Fruit fly (Drosophila melanogaster) whole organism, prepupa: ENCODE measurements around the gene hyx.

Source experiments
- Blimp-1 ChIP-seq: fragments of 200-800 bp; sonication (Bioruptor generic); optimal IDR thresholded peaks from 3 replicates; lab custom pipeline; 2017; ENCODE audit warnings: missing biosample characterization, missing genetic modification characterization, mild to moderate bottlenecking, moderate library complexity, missing genetic modification reagents
- CG10669 ChIP-seq: fragments of 200-800 bp; sonication (Bioruptor generic); optimal IDR thresholded peaks from 3 replicates; lab custom pipeline; 2018; ENCODE audit warnings: missing biosample characterization, mild to moderate bottlenecking, missing genetic modification characterization, moderate library complexity
- CG11294 ChIP-seq: fragments of 200-800 bp; sonication (Bioruptor generic); IDR thresholded peaks from 2 replicates; pipeline ENCODE4 v1.3.6; 2022; ENCODE audit warnings: missing biosample characterization, missing genetic modification characterization
- CG11762 ChIP-seq: fragments of 200-800 bp; sonication (Bioruptor generic); optimal IDR thresholded peaks from 3 replicates; lab custom pipeline; 2016; ENCODE audit warnings: missing biosample characterization, missing genetic modification characterization; ENCODE audit not compliant: insufficient read depth
- CG11902 ChIP-seq: fragments of 200-800 bp; sonication (Bioruptor generic); optimal IDR thresholded peaks from 3 replicates; lab custom pipeline; 2016; ENCODE audit warnings: missing biosample characterization, missing genetic modification characterization
- CG15336 ChIP-seq: fragments of 200-800 bp; sonication (Bioruptor generic); IDR thresholded peaks from 2 replicates; pipeline ENCODE4 v1.3.6; 2022; ENCODE audit warnings: missing biosample characterization, missing genetic modification characterization
- CG3032 ChIP-seq: fragments of 200-800 bp; optimal IDR thresholded peaks from 2 replicates; lab custom pipeline; 2019; ENCODE audit warnings: missing biosample characterization, mild to moderate bottlenecking, missing genetic modification characterization, moderate library complexity
- CG31627 ChIP-seq: fragments of 200-800 bp; sonication (Bioruptor generic); optimal IDR thresholded peaks from 3 replicates; lab custom pipeline; 2016; ENCODE audit warnings: missing biosample characterization, missing genetic modification characterization
- CG34406 ChIP-seq: fragments of 200-800 bp; sonication (Bioruptor generic); optimal IDR thresholded peaks from 3 replicates; lab custom pipeline; 2016; ENCODE audit warnings: missing biosample characterization, missing genetic modification characterization
- CG3919 ChIP-seq: fragments of 200-800 bp; sonication (Bioruptor generic); optimal IDR thresholded peaks from 3 replicates; lab custom pipeline; 2016; ENCODE audit warnings: missing biosample characterization, missing genetic modification characterization
- CG4318 ChIP-seq: fragments of 200-800 bp; sonication (Bioruptor generic); optimal IDR thresholded peaks from 3 replicates; lab custom pipeline; 2017; ENCODE audit warnings: missing biosample characterization, mild to moderate bottlenecking, missing genetic modification characterization
- CG6163 ChIP-seq: fragments of 200-800 bp; sonication (Bioruptor generic); IDR thresholded peaks from 3 replicates; pipeline ENCODE4 v1.3.6; 2022; ENCODE audit warnings: missing biosample characterization, missing genetic modification characterization
- CG6276 ChIP-seq: fragments of 200-800 bp; sonication (Bioruptor generic); optimal IDR thresholded peaks from 2 replicates; lab custom pipeline; 2017; ENCODE audit warnings: missing biosample characterization, mild to moderate bottlenecking, missing genetic modification characterization
- CG6792 ChIP-seq: fragments of 200-800 bp; sonication (Bioruptor generic); optimal IDR thresholded peaks from 3 replicates; lab custom pipeline; 2016; ENCODE audit warnings: missing biosample characterization, missing genetic modification characterization
- CG6808 ChIP-seq: fragments of 200-800 bp; sonication (Bioruptor generic); optimal IDR thresholded peaks from 3 replicates; lab custom pipeline; 2017; ENCODE audit warnings: missing biosample characterization, missing genetic modification characterization, mild to moderate bottlenecking, moderate library complexity, missing genetic modification reagents
- CG7368 ChIP-seq: fragments of 200-800 bp; sonication (Bioruptor generic); optimal IDR thresholded peaks from 3 replicates; lab custom pipeline; 2016; ENCODE audit warnings: missing biosample characterization, missing genetic modification characterization
- CG8119 ChIP-seq: fragments of 200-800 bp; sonication (Bioruptor generic); IDR thresholded peaks from 3 replicates; pipeline ENCODE4 v1.3.6; 2022; ENCODE audit warnings: missing biosample characterization, missing genetic modification characterization
- CG9139 ChIP-seq: fragments of 200-800 bp; sonication (Bioruptor generic); optimal IDR thresholded peaks from 3 replicates; lab custom pipeline; 2017; ENCODE audit warnings: missing biosample characterization, mild to moderate bottlenecking, missing genetic modification characterization
- Eip75B ChIP-seq: fragments of 200-800 bp; sonication (Bioruptor generic); optimal IDR thresholded peaks from 3 replicates; lab custom pipeline; 2016; ENCODE audit warnings: missing biosample characterization, missing genetic modification characterization
- Eip78C ChIP-seq: fragments of 200-800 bp; sonication (Bioruptor generic); peaks from one replicate; lab custom pipeline; 2016; ENCODE audit warnings: missing biosample characterization, missing genetic modification characterization
- Eip93F ChIP-seq: fragments of 200-800 bp; sonication (Bioruptor generic); optimal IDR thresholded peaks from 2 replicates; lab custom pipeline; 2016; ENCODE audit warnings: missing biosample characterization, mild to moderate bottlenecking, missing genetic modification characterization
- Ets21C ChIP-seq: fragments of 200-800 bp; sonication (Bioruptor generic); optimal IDR thresholded peaks from 3 replicates; lab custom pipeline; 2016; ENCODE audit warnings: missing biosample characterization, missing genetic modification characterization
- Ets96B ChIP-seq: fragments of 200-800 bp; optimal IDR thresholded peaks from 2 replicates; lab custom pipeline; 2019; ENCODE audit warnings: missing biosample characterization, mild to moderate bottlenecking, missing genetic modification characterization, moderate library complexity
- Gug ChIP-seq: fragments of 200-800 bp; sonication (Bioruptor generic); IDR thresholded peaks from 2 replicates; pipeline ENCODE4 v1.3.6; 2022; ENCODE audit warnings: missing biosample characterization, missing genetic modification characterization
- Hr38 ChIP-seq: sonication (Bioruptor generic); optimal IDR thresholded peaks from 2 replicates; lab custom pipeline; 2016; ENCODE audit warnings: missing biosample characterization, missing genetic modification characterization
- Hr4 ChIP-seq: fragments of 200-800 bp; sonication (Bioruptor generic); optimal IDR thresholded peaks from 3 replicates; lab custom pipeline; 2016; ENCODE audit warnings: missing biosample characterization, missing genetic modification characterization
- Lpt ChIP-seq: fragments of 200-800 bp; sonication (Bioruptor generic); optimal IDR thresholded peaks from 3 replicates; lab custom pipeline; 2016; ENCODE audit warnings: missing biosample characterization, missing genetic modification characterization
- Met ChIP-seq: fragments of 200-800 bp; sonication (Bioruptor generic); optimal IDR thresholded peaks from 3 replicates; lab custom pipeline; 2016; ENCODE audit warnings: missing biosample characterization, missing genetic modification characterization
- OdsH ChIP-seq: fragments of 200-800 bp; sonication (Bioruptor generic); optimal IDR thresholded peaks from 3 replicates; lab custom pipeline; 2016; ENCODE audit warnings: missing biosample characterization, missing genetic modification characterization
- Smox ChIP-seq: fragments of 200-800 bp; sonication (Bioruptor generic); optimal IDR thresholded peaks from 3 replicates; lab custom pipeline; 2016; ENCODE audit warnings: missing biosample characterization, missing genetic modification characterization
- Sox102F ChIP-seq: fragments of 200-800 bp; sonication (Bioruptor generic); optimal IDR thresholded peaks from 2 replicates; lab custom pipeline; 2016; ENCODE audit warnings: missing biosample characterization, mild to moderate bottlenecking, missing genetic modification characterization
- acj6 ChIP-seq: fragments of 200-800 bp; sonication (Bioruptor generic); optimal IDR thresholded peaks from 3 replicates; lab custom pipeline; 2016; ENCODE audit warnings: missing biosample characterization, missing genetic modification characterization
- cyc ChIP-seq: fragments of 200-800 bp; sonication (Bioruptor generic); optimal IDR thresholded peaks from 3 replicates; lab custom pipeline; 2016; ENCODE audit warnings: missing biosample characterization, missing genetic modification characterization
- dac ChIP-seq: fragments of 200-800 bp; sonication (Bioruptor generic); optimal IDR thresholded peaks from 2 replicates; lab custom pipeline; 2017; ENCODE audit warnings: missing biosample characterization, mild to moderate bottlenecking, missing genetic modification characterization
- eg ChIP-seq: fragments of 200-800 bp; sonication (Bioruptor generic); IDR thresholded peaks from 3 replicates; pipeline ENCODE4 v1.3.6; 2022; ENCODE audit warnings: missing biosample characterization, missing genetic modification characterization
- esn ChIP-seq: fragments of 200-800 bp; sonication (Bioruptor generic); optimal IDR thresholded peaks from 2 replicates; lab custom pipeline; 2016; ENCODE audit warnings: missing biosample characterization, mild to moderate bottlenecking, missing genetic modification characterization, moderate library complexity
- fd85E ChIP-seq: fragments of 200-800 bp; sonication (Bioruptor generic); optimal IDR thresholded peaks from 3 replicates; lab custom pipeline; 2016; ENCODE audit warnings: missing biosample characterization, missing genetic modification characterization
- lz ChIP-seq: fragments of 200-800 bp; sonication (Bioruptor generic); optimal IDR thresholded peaks from 3 replicates; lab custom pipeline; 2016; ENCODE audit warnings: missing biosample characterization, missing genetic modification characterization
- net ChIP-seq: fragments of 200-800 bp; sonication (Bioruptor generic); optimal IDR thresholded peaks from 3 replicates; lab custom pipeline; 2016; ENCODE audit warnings: missing biosample characterization, missing genetic modification characterization
- pdm3 ChIP-seq: fragments of 200-800 bp; sonication (Bioruptor generic); optimal IDR thresholded peaks from 3 replicates; lab custom pipeline; 2016; ENCODE audit warnings: missing biosample characterization, missing genetic modification characterization
- salr ChIP-seq, 2 experiments: fragments of 200-800 bp; sonication (Bioruptor generic); optimal IDR thresholded peaks; 3 replicates each; lab custom pipeline; 2016 to 2018; ENCODE audit warnings: missing biosample characterization in 2 of 2, missing genetic modification characterization in 2 of 2, mild to moderate bottlenecking in 1 of 2
- ss ChIP-seq, 2 experiments: fragments of 200-800 bp; sonication (Bioruptor generic); optimal IDR thresholded peaks; 2 replicates in 1 of 2; 3 replicates in 1 of 2; lab custom pipeline; 2017 to 2018; ENCODE audit warnings: mild to moderate bottlenecking in 2 of 2, missing biosample characterization in 2 of 2, missing genetic modification characterization in 2 of 2, moderate library complexity in 1 of 2
- svp ChIP-seq: fragments of 200-800 bp; sonication (Bioruptor generic); peaks from one replicate; lab custom pipeline; 2016; ENCODE audit warnings: missing biosample characterization, missing genetic modification characterization
- topi ChIP-seq: fragments of 200-800 bp; sonication (Bioruptor generic); optimal IDR thresholded peaks from 3 replicates; lab custom pipeline; 2016; ENCODE audit warnings: missing biosample characterization, missing genetic modification characterization

The hyx gene

DNA sequence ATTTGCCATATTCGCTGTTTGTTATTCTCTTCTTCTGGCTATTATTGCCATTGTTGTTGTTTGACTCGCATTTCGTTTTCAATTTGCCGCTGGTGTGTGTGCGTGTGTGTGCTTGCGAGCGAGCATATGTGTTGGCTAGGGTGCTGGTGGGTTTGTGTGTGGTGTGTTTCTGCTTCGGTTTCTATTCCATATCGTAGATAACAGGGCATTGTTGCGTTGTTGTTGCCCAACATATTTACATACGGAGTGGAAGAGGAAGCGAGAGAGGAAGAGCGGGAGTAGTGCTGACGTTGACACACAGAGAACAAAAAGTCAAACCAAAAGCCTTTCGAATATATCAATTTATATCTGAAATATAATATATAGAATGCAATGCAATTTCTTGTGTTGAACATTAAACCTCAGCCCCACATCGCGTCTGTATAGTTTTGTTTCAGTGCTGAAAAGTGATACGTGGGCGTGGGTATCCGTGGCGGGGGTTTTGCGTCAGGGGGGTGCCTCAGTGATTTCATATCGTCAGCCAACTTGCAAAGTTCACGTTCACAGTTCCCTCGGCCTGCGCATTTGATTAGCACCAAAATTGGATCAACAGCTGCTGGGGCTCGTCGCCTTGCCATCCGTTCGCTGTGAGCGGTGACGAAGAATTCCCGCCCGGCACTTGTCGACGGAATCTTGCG lies 16.0 kb downstream of the hyx start (continued):
- TF ChIP-seq cyc (GFP tag; lab: Kevin White, UChicago) = peak; percentile 3
- no peak for TF ChIP-seq Blimp-1 (GFP tag; lab: Kevin White, UChicago)
- TF ChIP-seq CG15336 (GFP tag; lab: Robert Waterston, UW) = no peak
- peak; percentile 25 for TF ChIP-seq CG34406
- peak; percentile 42 for TF ChIP-seq CG4318 (GFP tag; lab: Kevin White, UChicago)
- no peak for TF ChIP-seq Smox
- TF ChIP-seq Lpt (GFP tag; lab: Kevin White, UChicago) = peak; percentile 52
- TF ChIP-seq Sox102F (GFP tag; lab: Kevin White, UChicago) = no peak
- peak; percentile 49 for TF ChIP-seq CG3919 (GFP tag; lab: Kevin White, UChicago)
- peak; percentile 29 for TF ChIP-seq Ets96B (tag; lab: Kevin White, UChicago)
- no peak for TF ChIP-seq Ets21C (GFP tag; lab: Kevin White, UChicago)
- TF ChIP-seq ss (GFP tag; optimal IDR thresholded peaks at IDR 0.05; lab: Kevin White, UChicago) = peak in 1 of 2 experiments; percentile 24
- TF ChIP-seq CG6808 (GFP tag; lab: Kevin White, UChicago) = peak; percentile 20
- TF ChIP-seq CG11294 (GFP tag; lab: Robert Waterston, UW) = no peak
- TF ChIP-seq eg (GFP tag; lab: Robert Waterston, UW) = no peak
- TF ChIP-seq salr (GFP tag; optimal IDR thresholded peaks at IDR 0.05; lab: Kevin White, UChicago) = peak in 1 of 2 experiments; percentile 46
- TF ChIP-seq Gug = no peak
- TF ChIP-seq Hr38 = no peak

DNA sequence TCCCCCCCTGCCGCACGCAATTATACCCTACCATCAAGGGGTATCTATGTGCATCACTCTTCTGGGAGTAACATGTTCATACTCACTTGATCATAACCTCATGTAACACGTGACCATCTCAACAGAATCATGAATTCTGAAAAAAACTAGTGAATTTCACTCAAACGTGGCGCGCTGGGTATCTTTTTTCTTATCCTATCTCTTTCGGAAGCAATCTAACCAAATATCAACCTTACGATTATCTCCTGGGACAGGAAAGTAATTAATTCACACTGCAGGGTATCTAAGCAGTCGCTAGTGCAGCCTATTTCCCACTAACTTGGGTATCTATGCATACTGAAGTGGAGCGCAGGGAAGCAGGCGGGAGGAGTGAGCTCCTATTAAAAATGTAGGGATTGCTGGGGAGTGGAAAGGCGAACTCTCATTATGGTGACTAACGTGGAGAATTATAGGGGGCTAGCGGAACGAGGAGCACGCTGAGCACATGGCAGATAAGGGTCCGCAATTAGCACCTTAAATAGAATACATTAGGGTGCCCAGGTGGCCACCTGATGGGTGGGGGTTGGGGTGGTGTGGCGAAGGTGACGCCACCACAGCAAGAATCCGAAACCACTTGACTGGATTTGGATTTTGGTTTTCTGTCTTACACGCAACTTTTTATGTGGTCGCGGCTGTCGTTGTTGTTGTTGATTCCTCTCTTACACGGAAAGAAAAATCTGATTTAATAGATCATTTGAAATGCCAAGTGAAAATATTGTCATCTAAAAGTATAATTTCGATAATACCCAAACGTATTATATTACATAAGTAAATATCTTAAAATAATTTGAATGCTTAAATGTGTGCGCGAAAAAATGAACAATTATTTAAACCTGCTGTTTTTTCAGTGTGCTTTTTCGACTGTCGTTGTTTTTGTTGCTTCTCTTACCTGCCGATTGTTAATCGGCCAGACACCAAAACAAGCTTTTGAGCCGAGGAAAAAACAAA lies 16.9 kb downstream of the hyx start:
- TF ChIP-seq CG15336 (GFP tag; lab: Robert Waterston, UW) (no peak), CG7368 (GFP tag; lab: Kevin White, UChicago) (peak; percentile 79), esn (peak; percentile 94), svp (GFP tag; lab: Kevin White, UChicago) (peak; percentile 94), CG10669 (GFP tag; lab: Kevin White, UChicago) (peak; percentile 86), CG31627 (GFP tag; lab: Kevin White, UChicago) (peak; percentile 89), CG11902 (peak; percentile 81), CG6276 (GFP tag; lab: Kevin White, UChicago) (peak; percentile 89), Sox102F (GFP tag; lab: Kevin White, UChicago) (peak; percentile 90), Met (GFP tag; lab: Kevin White, UChicago) (peak; percentile 93), CG3919 (GFP tag; lab: Kevin White, UChicago) (peak; percentile 90), CG6808 (GFP tag; lab: Kevin White, UChicago) (peak; percentile 89), Ets21C (GFP tag; lab: Kevin White, UChicago) (peak; percentile 76), topi (GFP tag; lab: Kevin White, UChicago) (peak; percentile 96), Eip93F (GFP tag; lab: Kevin White, UChicago) (peak; percentile 89), CG11762 (GFP tag; lab: Kevin White, UChicago) (peak; percentile 80), ss (GFP tag; optimal IDR thresholded peaks at IDR 0.05; lab: Kevin White, UChicago) (peak; percentile 84 to 87), net (GFP tag; lab: Kevin White, UChicago) (peak; percentile 87), CG4318 (GFP tag; lab: Kevin White, UChicago) (peak; percentile 77), eg (GFP tag; lab: Robert Waterston, UW) (no peak), cyc (GFP tag; lab: Kevin White, UChicago) (peak; percentile 90), CG8119 (no peak), Ets96B (tag; lab: Kevin White, UChicago) (peak; percentile 89), dac (GFP tag; lab: Kevin White, UChicago) (peak; percentile 58), acj6 (GFP tag; lab: Kevin White, UChicago) (peak; percentile 90), CG6792 (peak; percentile 86), Blimp-1 (GFP tag; lab: Kevin White, UChicago) (peak; percentile 72), Hr4 (GFP tag; lab: Kevin White, UChicago) (peak; percentile 80), CG11294 (GFP tag; lab: Robert Waterston, UW) (no peak), Eip78C (GFP tag; lab: Kevin White, UChicago) (peak; percentile 99), CG3032 (peak; percentile 90), pdm3 (GFP tag; lab: Kevin White, UChicago) (peak; percentile 87), fd85E (GFP tag; lab: Kevin White, UChicago) (peak; percentile 69), CG9139 (GFP tag; lab: Kevin White, UChicago) (peak; percentile 85), CG34406 (peak; percentile 90), Eip75B (GFP tag; lab: Kevin White, UChicago) (peak; percentile 86), OdsH (GFP tag; lab: Kevin White, UChicago) (peak; percentile 91), CG6163 (GFP tag; lab: Robert Waterston, UW) (no peak), lz (GFP tag; lab: Kevin White, UChicago) (peak; percentile 90), Smox (peak; percentile 93)
